Worm (Caenorhabditis elegans) whole organism, L4 larva: ENCODE measurements around the gene col-107.

ENCODE experiments used
- attf-4 ChIP-seq: sonication (generic microtip); optimal IDR thresholded peaks from 3 replicates; lab custom pipeline; 2017; ENCODE audit warnings: missing biosample characterization, missing genetic modification characterization
- ceh-82 ChIP-seq: sonication (generic microtip); optimal IDR thresholded peaks from 2 replicates; lab custom pipeline; 2017; ENCODE audit warnings: missing biosample characterization, missing genetic modification characterization
- ces-1 ChIP-seq: fragments of 150-350 bp; sonication (generic microtip); optimal IDR thresholded peaks from 4 replicates; lab custom pipeline; 2014; ENCODE audit warnings: missing biosample characterization, missing genetic modification reagents, missing genetic modification characterization
- fos-1 ChIP-seq: fragments of 150-350 bp; optimal IDR thresholded peaks from 2 replicates; lab custom pipeline; 2014; ENCODE audit warnings: missing biosample characterization, missing genetic modification characterization
- mxl-2 ChIP-seq: fragments of 200-800 bp; sonication (Bioruptor generic); conservative IDR thresholded peaks from 2 replicates; pipeline ENCODE4 v1.3.6; 2022; ENCODE audit warnings: missing genetic modification reagents, missing genetic modification characterization, missing compliant biosample characterization
- nhr-6 ChIP-seq: fragments of 150-350 bp; optimal IDR thresholded peaks from 2 replicates; lab custom pipeline; 2014; ENCODE audit warnings: missing biosample characterization, missing genetic modification characterization
- nhr-76 ChIP-seq: fragments of 150-350 bp; optimal IDR thresholded peaks from 2 replicates; lab custom pipeline; 2014; ENCODE audit warnings: missing biosample characterization, missing genetic modification characterization
- sdz-12 ChIP-seq: fragments of 200-800 bp; sonication (Bioruptor generic); optimal IDR thresholded peaks from 2 replicates; lab custom pipeline; 2018; ENCODE audit warnings: mild to moderate bottlenecking, missing genetic modification characterization, missing compliant biosample characterization
- skn-1 ChIP-seq: fragments of 150-350 bp; optimal IDR thresholded peaks from 2 replicates; lab custom pipeline; 2014; ENCODE audit warnings: missing biosample characterization, missing genetic modification characterization
- unc-62 ChIP-seq, 3 experiments: fragments of 150-350 bp in 1 of 3; sonication (generic microtip); optimal IDR thresholded peaks in 2 of 3; peaks in 1 of 3; 1 replicate in 1 of 3; 2 replicates in 2 of 3; lab custom pipeline; 2014 to 2017; ENCODE audit warnings: missing biosample characterization in 3 of 3, missing genetic modification characterization in 3 of 3, missing genetic modification reagents in 3 of 3, missing genotype in 1 of 3
- zag-1 ChIP-seq: fragments of 150-350 bp; optimal IDR thresholded peaks from 2 replicates; lab custom pipeline; 2014; ENCODE audit warnings: missing biosample characterization, missing genetic modification characterization
- ztf-11 ChIP-seq: fragments of 150-350 bp; optimal IDR thresholded peaks from 2 replicates; lab custom pipeline; 2014; ENCODE audit warnings: missing biosample characterization, missing genetic modification characterization

DNA sequence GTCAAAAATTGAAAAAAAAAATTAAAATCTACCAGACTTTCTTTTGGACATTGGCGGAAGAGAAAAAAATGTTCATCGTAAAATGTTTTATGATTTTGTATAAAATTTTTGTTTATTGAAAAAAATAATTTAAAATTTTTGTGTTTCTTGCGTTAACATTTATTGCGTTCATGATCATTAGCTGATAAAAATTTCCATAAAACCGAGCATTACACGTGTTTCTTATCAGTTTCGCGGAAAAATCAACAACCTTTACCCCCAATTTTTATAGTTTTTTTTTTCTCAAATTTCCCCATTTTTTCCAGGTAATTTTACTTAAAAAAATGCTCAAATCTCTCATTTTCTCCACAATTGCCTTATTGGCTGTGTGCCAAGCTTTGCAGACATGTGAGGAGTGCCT, 38.3 kb upstream of the col-107 start, which contains the start of gene txt-4:
- TF ChIP-seq sdz-12 (GFP tag; lab: Kevin White, UChicago), result no peak
- TF ChIP-seq mxl-2 (GFP tag; lab: Robert Waterston, UW), result no peak
- no peak for TF ChIP-seq nhr-6 (tag; lab: Kevin White, UChicago)
- no peak for TF ChIP-seq zag-1
- no peak for TF ChIP-seq unc-62 (GFP tag; optimal IDR thresholded peaks at IDR 0.05 in 1 of 2; lab: Kevin White, UChicago)
- no peak for TF ChIP-seq unc-62 (tag; optimal IDR thresholded peaks at IDR 0.05; lab: Kevin White, UChicago)
- no peak for TF ChIP-seq ceh-82 (tag; lab: Kevin White, UChicago)
- no peak for TF ChIP-seq fos-1 (tag; lab: Kevin White, UChicago)
- no peak for TF ChIP-seq attf-4 (tag; lab: Kevin White, UChicago)
- no peak for TF ChIP-seq ces-1
- no peak for TF ChIP-seq ztf-11
- TF ChIP-seq nhr-76 (tag; lab: Kevin White, UChicago), result no peak
- TF ChIP-seq skn-1, result no peak
